Fruit fly (Drosophila melanogaster): ENCODE results near the gene Dysb.
A peak's percentile ranks its signal among the peaks of the same experiment; 100 is the strongest.

The Dysb gene

DNA sequence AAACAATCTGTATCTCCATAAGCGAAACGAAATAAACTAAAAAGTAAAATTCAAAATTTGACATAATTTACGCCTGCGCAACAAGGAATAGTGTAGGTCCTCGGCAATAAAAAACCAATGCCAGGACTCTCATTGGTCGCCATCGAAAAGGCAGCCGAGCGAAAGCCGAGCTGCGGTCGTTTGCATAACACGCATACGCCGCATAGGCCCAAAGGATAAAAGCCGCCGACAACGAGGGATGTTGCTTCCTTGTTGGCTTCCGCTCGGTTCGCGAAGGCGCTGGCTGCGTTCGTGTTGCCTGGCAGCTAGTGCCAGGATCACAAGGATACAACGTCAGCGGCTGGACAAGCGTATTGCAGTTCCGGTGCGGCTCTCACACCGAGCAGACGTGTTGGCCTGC is 7.1 kb upstream of the Dysb start (continued):
- no peak for TF ChIP-seq BtbVII (GFP tag; optimal IDR thresholded peaks at IDR 0.05)

DNA sequence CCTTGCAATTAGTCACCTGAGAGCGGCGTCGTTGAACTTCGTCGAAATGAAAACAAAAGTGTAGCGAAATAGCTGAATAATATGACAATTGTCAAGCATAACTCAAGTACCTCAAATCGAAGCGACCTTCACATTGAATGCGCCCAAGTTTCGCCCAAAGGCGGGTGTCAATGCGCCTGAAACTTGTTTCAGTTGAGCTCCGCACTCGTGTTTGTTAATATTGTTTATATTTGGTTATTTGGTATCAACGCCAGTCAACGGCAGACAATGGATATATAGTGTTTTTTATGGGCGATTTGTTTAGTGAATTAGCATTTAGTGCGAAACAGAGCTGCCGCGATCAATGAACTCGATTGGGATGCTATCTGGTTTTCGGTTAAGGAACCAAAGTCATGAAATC is 5.7 kb upstream of the Dysb start:
- TF ChIP-seq chinmo (GFP tag; IDR thresholded peaks at IDR 0.05; ENCODE audit: partially characterized antibody) = peak; percentile 65; the same call in 1 of the 4 replicates
- TF ChIP-seq Ets65A (GFP tag) = peak; percentile 44
- peak; percentile 25 for TF ChIP-seq CG12769 (tag; optimal IDR thresholded peaks at IDR 0.05)
- TF ChIP-seq CG6254 (GFP tag; optimal IDR thresholded peaks at IDR 0.05) = no peak

- TF ChIP-seq chinmo (GFP tag; IDR thresholded peaks at IDR 0.05; ENCODE audit: partially characterized antibody) = 0 out of 4 replicates have a peak, but pooled peaks have one; percentile 67
- TF ChIP-seq oc (tag; optimal IDR thresholded peaks at IDR 0.05) = no peak
- TF ChIP-seq BtbVII (GFP tag; optimal IDR thresholded peaks at IDR 0.05) = no peak
- no peak for TF ChIP-seq Sox100B (GFP tag; optimal IDR thresholded peaks at IDR 0.05)
- no peak for TF ChIP-seq zfh1 (GFP tag; IDR thresholded peaks at IDR 0.05)
- TF ChIP-seq scrt (GFP tag; optimal IDR thresholded peaks at IDR 0.05) = peak; percentile 81
Measured at dm6 chr3L:18863327-18863726, 4.2 kb upstream of the Dysb start, which contains the start of gene CG6865. Gene CG6865, plus strand, starts transcription at chr3L:18863647.

- no peak for TF ChIP-seq Mad (GFP tag; optimal IDR thresholded peaks at IDR 0.05)
- peak; percentile 44 for TF ChIP-seq CG12659 (GFP tag; optimal IDR thresholded peaks at IDR 0.05)
- no peak for TF ChIP-seq sna (GFP tag; IDR thresholded peaks at IDR 0.05; ENCODE audit: partially characterized antibody)
- no peak for TF ChIP-seq run (tag; optimal IDR thresholded peaks at IDR 0.05)
- TF ChIP-seq wek (GFP tag; optimal IDR thresholded peaks at IDR 0.05) = peak; percentile 73
- TF ChIP-seq slbo (GFP tag; IDR thresholded peaks at IDR 0.05) = no peak
- TF ChIP-seq Fer1 (GFP tag; optimal IDR thresholded peaks at IDR 0.05) = peak; percentile 16
- no peak for TF ChIP-seq CG6689 (GFP tag; IDR thresholded peaks at IDR 0.05)
- TF ChIP-seq CG4730 (GFP tag; IDR thresholded peaks at IDR 0.05) = no peak
- no peak for TF ChIP-seq Neu2 (GFP tag; optimal IDR thresholded peaks at IDR 0.05; ENCODE audit: borderline replicate concordance)
- no peak for TF ChIP-seq chif (GFP tag; optimal IDR thresholded peaks at IDR 0.05)
- TF ChIP-seq inv (GFP tag; IDR thresholded peaks at IDR 0.05; ENCODE audit: partially characterized antibody) = peak; percentile 57
- no peak for TF ChIP-seq CG18599 (GFP tag; optimal IDR thresholded peaks at IDR 0.05)
- TF ChIP-seq CG9727 (GFP tag; optimal IDR thresholded peaks at IDR 0.05) = no peak
- no peak for TF ChIP-seq CG5245 (GFP tag; optimal IDR thresholded peaks at IDR 0.05)
- no peak for TF ChIP-seq az2 (GFP tag; optimal IDR thresholded peaks at IDR 0.05)
- TF ChIP-seq CG17361 (GFP tag; IDR thresholded peaks at IDR 0.05) = 0 out of 3 replicates have a peak, but pooled peaks have one; percentile 36
- TF ChIP-seq schlank (tag; optimal IDR thresholded peaks at IDR 0.05) = no peak
- no peak for TF ChIP-seq sc (optimal IDR thresholded peaks at IDR 0.05)
- no peak for TF ChIP-seq sc (GFP tag; optimal IDR thresholded peaks at IDR 0.05)
- TF ChIP-seq Opbp (GFP tag; IDR thresholded peaks at IDR 0.05; ENCODE audit: partially characterized antibody) = peak; percentile 78; the same call in 2 of the 3 replicates
- TF ChIP-seq pzg (GFP tag; optimal IDR thresholded peaks at IDR 0.05) = peak; percentile 48
- no peak for TF ChIP-seq Bteb2 (GFP tag; optimal IDR thresholded peaks at IDR 0.05)
- no peak for TF ChIP-seq cas (GFP tag; IDR thresholded peaks at IDR 0.05)
- TF ChIP-seq Doc3 (GFP tag; IDR thresholded peaks at IDR 0.05; ENCODE audit: partially characterized antibody) = peak; percentile 44; the same call in 1 of the 3 replicates
- TF ChIP-seq pfk (GFP tag; optimal IDR thresholded peaks at IDR 0.05) = peak; percentile 90
- TF ChIP-seq al (GFP tag; IDR thresholded peaks at IDR 0.05) = no peak
- no peak for TF ChIP-seq Nf-YA (GFP tag; IDR thresholded peaks at IDR 0.05)
- TF ChIP-seq CG6175 (GFP tag; IDR thresholded peaks at IDR 0.05) = no peak
- peak; percentile 69; the same call in 1 of the 2 replicates for TF ChIP-seq ato (GFP tag; IDR thresholded peaks at IDR 0.05; ENCODE audit: partially characterized antibody)
- no peak for TF ChIP-seq esg (GFP tag; conservative IDR thresholded peaks at IDR 0.05)
- peak; percentile 5 for TF ChIP-seq zen (tag; optimal IDR thresholded peaks at IDR 0.05)
- TF ChIP-seq E2f1 (GFP tag; IDR thresholded peaks at IDR 0.05) = no peak
Measured at dm6 chr3L:18865447-18866367, 1.9 kb upstream of the Dysb start, which contains the start of gene CG14074. Gene CG14074, plus strand, starts transcription at chr3L:18866225.
